Fruit fly (Drosophila melanogaster): ENCODE results near the gene CG4042.
A peak's percentile ranks its signal among the peaks of the same experiment; 100 is the strongest.

CG4042 gene

dm6 chr3L:20778224-20779063, 7.1 kb upstream of the CG4042 start, which contains the start of the genes Pex16 and Pex14 (continued):
- TF ChIP-seq NfI (GFP tag; optimal IDR thresholded peaks at IDR 0.05) (peak; percentile 69), CG18619 (GFP tag; optimal IDR thresholded peaks at IDR 0.05) (peak; percentile 69), Dll (GFP tag; IDR thresholded peaks at IDR 0.05; ENCODE audit: partially characterized antibody) (no peak), Hr39 (optimal IDR thresholded peaks at IDR 0.05) (no peak), Camta (GFP tag; optimal IDR thresholded peaks at IDR 0.05) (peak; percentile 72), trem (tag; optimal IDR thresholded peaks at IDR 0.05) (peak; percentile 15), bsh (GFP tag; optimal IDR thresholded peaks at IDR 0.05) (peak in 1 of 2 experiments; percentile 54), CG10147 (GFP tag; optimal IDR thresholded peaks at IDR 0.05) (no peak), CG10267 (tag; optimal IDR thresholded peaks at IDR 0.05) (peak; percentile 44), her (GFP tag; optimal IDR thresholded peaks at IDR 0.05) (peak; percentile 66), Hr3 (GFP tag; optimal IDR thresholded peaks at IDR 0.05) (peak; percentile 73), CG5245 (GFP tag; optimal IDR thresholded peaks at IDR 0.05) (peak; percentile 47), CG3281 (GFP tag; optimal IDR thresholded peaks at IDR 0.05) (peak; percentile 64), Ada2b (GFP tag; IDR thresholded peaks at IDR 0.05) (peak; percentile 72), Doc2 (GFP tag; IDR thresholded peaks at IDR 0.05) (no peak), CG15073 (GFP tag; optimal IDR thresholded peaks at IDR 0.05) (no peak), hb (GFP tag; IDR thresholded peaks at IDR 0.05; ENCODE audit: partially characterized antibody) (no peak), CG2199 (GFP tag; IDR thresholded peaks at IDR 0.05) (peak; percentile 75; the same call in 2 of the 3 replicates), HLHmδ (GFP tag; optimal IDR thresholded peaks at IDR 0.05) (no peak), Tbp (GFP tag; optimal IDR thresholded peaks at IDR 0.05) (no peak), CG33213 (GFP tag; optimal IDR thresholded peaks at IDR 0.05) (peak; percentile 56), Chrac-16 (GFP tag; optimal IDR thresholded peaks at IDR 0.05) (peak; percentile 82), salm (tag; optimal IDR thresholded peaks at IDR 0.05) (no peak), Optix (GFP tag; IDR thresholded peaks at IDR 0.05) (peak; percentile 55; the same call in 1 of the 3 replicates), CG17361 (GFP tag; IDR thresholded peaks at IDR 0.05) (peak; percentile 86), CG3065 (GFP tag; optimal IDR thresholded peaks at IDR 0.05) (no peak), CG12155 (GFP tag; optimal IDR thresholded peaks at IDR 0.05) (peak; percentile 74), z (GFP tag; IDR thresholded peaks at IDR 0.05) (no peak), ato (GFP tag; IDR thresholded peaks at IDR 0.05; ENCODE audit: partially characterized antibody) (no peak), ATbp (GFP tag; optimal IDR thresholded peaks at IDR 0.05) (no peak), ssp (GFP tag; IDR thresholded peaks at IDR 0.05) (peak; percentile 63), CG34376 (GFP tag; optimal IDR thresholded peaks at IDR 0.05) (no peak), ranshi (GFP tag; IDR thresholded peaks at IDR 0.05) (peak; percentile 71), CG3726 (GFP tag; IDR thresholded peaks at IDR 0.05) (peak; percentile 66; the same call in 1 of the 3 replicates), CG32772 (GFP tag; IDR thresholded peaks at IDR 0.05) (peak; percentile 65), sna (GFP tag; IDR thresholded peaks at IDR 0.05; ENCODE audit: partially characterized antibody) (no peak), unc-4 (GFP tag; IDR thresholded peaks at IDR 0.05; ENCODE audit: partially characterized antibody) (0 out of 2 replicates have a peak, but pooled peaks have one; percentile 13), bowl (GFP tag; IDR thresholded peaks at IDR 0.05) (no peak), tx (GFP tag; optimal IDR thresholded peaks at IDR 0.05) (peak; percentile 73), Blimp-1 (GFP tag; optimal IDR thresholded peaks at IDR 0.05) (no peak), pb (GFP tag; optimal IDR thresholded peaks at IDR 0.05) (peak; percentile 33), phol (tag; optimal IDR thresholded peaks at IDR 0.05) (peak; percentile 80), CG18764 (GFP tag; optimal IDR thresholded peaks at IDR 0.05) (peak; percentile 41), aop (GFP tag; IDR thresholded peaks at IDR 0.05) (no peak), Sox100B (GFP tag; optimal IDR thresholded peaks at IDR 0.05) (no peak), CG3838 (GFP tag; optimal IDR thresholded peaks at IDR 0.05) (peak; percentile 26), CG31365 (tag; optimal IDR thresholded peaks at IDR 0.05) (peak; percentile 2), fd64A (GFP tag; optimal IDR thresholded peaks at IDR 0.05) (no peak), ab (GFP tag; optimal IDR thresholded peaks at IDR 0.05) (peak; percentile 56)

Measured in whole organism, embryonic.